Fruit fly (Drosophila melanogaster) Kc167 (cell line): ENCODE data around the gene CG15625.

Source experiments
- h ChIP-seq: fragments of >200 bp; optimal IDR thresholded peaks from 3 replicates; lab custom pipeline; 2018; ENCODE audit warnings: missing external identifiers
- ttk ChIP-seq: sonication (Bioruptor generic); optimal IDR thresholded peaks from 2 replicates; lab custom pipeline; 2017; ENCODE audit warnings: missing external identifiers

DNA sequence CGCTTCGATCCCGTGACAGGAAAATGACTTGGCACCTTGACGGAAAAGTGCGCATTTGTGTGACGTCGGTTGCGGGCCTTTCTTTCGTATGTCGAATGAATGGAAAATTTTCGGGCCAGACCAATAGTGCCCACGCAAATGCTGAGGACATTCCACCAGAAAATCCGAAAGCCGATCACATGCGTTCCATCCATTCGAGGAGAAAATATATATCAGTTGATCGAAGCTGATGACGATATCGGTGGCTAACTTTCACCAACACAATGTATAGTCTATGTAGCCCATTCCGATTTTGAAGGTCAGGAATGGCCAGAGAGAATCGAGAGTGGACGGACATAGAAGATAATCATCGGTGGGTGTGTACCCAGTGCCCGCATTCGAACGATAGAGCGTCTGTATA lies 8.4 kb downstream of the CG15625 start:
- no peak for TF ChIP-seq h
- TF ChIP-seq ttk: no peak
